Worm (Caenorhabditis elegans) whole organism, L4/young adult: ENCODE data around the gene alkb-8.

Source experiments
- W03F9.2 ChIP-seq: fragments of 150-350 bp; optimal IDR thresholded peaks from 2 replicates; lab custom pipeline; 2014; ENCODE audit warnings: missing biosample characterization, missing genetic modification characterization
- dao-5 ChIP-seq: sonication (generic microtip); optimal IDR thresholded peaks from 2 replicates; lab custom pipeline; 2016; ENCODE audit warnings: missing genotype, missing genetic modification characterization, moderate library complexity, missing compliant biosample characterization
- him-1 ChIP-seq: sonication (generic microtip); optimal IDR thresholded peaks from 2 replicates; lab custom pipeline; 2016; ENCODE audit warnings: missing genotype, missing genetic modification reagents, missing genetic modification characterization, missing compliant biosample characterization

Gene alkb-8

DNA sequence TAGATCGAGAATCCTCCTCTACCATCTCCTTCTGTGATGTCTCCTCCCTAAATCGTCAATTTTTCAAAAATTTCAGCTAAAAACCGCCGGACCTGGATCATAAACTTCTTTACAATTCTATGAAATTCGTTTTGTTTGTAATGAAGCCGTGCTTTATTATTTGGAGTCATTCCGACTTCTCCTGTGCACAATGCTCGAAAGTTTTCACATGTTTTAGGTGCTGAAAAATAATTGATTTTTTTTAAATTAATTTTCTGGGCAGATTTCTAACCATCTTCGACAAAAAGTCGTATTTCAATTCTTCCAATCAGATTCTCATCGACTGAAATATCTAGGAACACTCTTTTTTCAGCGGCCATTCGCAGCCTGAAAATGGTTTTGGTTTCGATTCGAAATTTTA lies 9.9 kb upstream of the alkb-8 start, which contains the start of gene cyn-9:
Gene cyn-9, minus strand, starts transcription at position 366 of the 400 bp plus-strand sequence.
- TF ChIP-seq dao-5 (tag; lab: Kevin White, UChicago) = no peak
- TF ChIP-seq him-1 (tag; lab: Kevin White, UChicago) = no peak
- no peak for TF ChIP-seq W03F9.2 (tag; lab: Kevin White, UChicago)

DNA sequence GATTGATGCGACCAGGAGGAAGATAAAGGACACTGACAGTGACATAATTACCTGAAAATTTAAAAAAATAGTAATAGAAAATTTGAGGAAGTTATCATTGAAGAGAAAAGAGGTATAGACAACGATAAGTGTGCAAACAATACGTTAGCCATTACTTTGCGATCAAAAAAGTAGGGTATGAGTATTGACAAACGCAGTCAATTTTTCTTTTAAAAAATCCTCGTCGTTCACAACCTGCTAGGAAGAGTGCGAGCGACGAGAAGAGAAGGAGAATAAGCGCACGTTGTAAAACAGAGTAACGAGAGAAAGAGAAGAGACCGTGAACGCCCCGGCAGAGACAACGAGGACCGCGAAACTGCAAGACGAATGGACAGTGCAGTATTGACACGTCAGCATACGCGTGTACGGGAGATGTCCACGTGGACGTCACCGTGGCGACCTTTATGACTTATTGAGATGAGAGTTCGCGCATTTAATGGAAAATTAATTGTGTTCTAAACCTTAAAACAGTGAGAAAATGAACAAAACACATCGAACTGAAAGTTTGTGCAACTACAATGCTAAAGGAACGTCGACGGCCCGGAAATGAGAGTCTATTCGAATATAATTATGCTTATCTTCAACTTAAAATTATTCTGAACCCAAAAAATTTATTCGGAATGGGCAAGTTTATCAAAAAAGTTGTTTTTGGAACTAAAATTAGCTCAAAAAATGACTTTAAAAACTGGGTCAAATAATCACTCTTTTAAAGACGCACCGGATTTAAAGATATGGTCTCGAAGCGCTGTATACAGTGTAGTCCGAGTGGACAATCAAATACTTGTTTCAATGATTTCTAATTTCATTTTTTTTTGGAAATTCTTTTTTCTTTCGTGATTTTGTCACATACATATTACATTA lies 7.5 kb upstream of the alkb-8 start, which contains the start of the genes pdi-1 and C14B1.2:
Gene pdi-1, minus strand, starts transcription at position 51 of the 900 bp plus-strand sequence.
Gene C14B1.2, plus strand, starts transcription at position 850 of the 900 bp plus-strand sequence.
- TF ChIP-seq him-1 (tag; lab: Kevin White, UChicago) (no peak), W03F9.2 (tag; lab: Kevin White, UChicago) (no peak), dao-5 (tag; lab: Kevin White, UChicago) (no peak)

- peak; percentile 45 for TF ChIP-seq W03F9.2 (tag; lab: Kevin White, UChicago)
- no peak for TF ChIP-seq dao-5 (tag; lab: Kevin White, UChicago)
Measured at ce11 chrIII:3703397-3703796, 5.7 kb upstream of the alkb-8 start, which contains the start of gene C14B1.3. TSS of gene C14B1.3 (plus strand) at chrIII:3703564.

DNA sequence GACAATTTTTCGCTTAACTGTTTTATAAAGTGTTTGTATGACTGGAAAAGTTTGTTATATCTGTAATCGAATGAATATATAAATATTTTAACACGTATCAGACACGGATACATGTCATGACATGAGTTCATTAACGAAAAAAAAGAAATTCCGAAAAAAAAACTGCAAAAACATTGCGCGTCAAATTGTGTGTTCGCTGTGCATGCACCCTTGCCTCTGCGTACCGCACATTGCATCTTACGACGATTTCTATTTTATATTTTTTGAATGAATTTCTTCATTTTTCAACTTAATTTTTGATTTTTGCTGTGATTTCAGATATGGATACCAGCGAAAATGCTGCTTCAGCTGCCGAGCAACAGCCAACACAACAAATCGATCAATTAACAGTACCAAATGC lies 4.2 kb upstream of the alkb-8 start, which contains the start of gene wdr-5.1:
Gene wdr-5.1, plus strand, starts transcription at position 319 of the 400 bp plus-strand sequence.
- TF ChIP-seq dao-5 (tag; lab: Kevin White, UChicago) (no peak), W03F9.2 (tag; lab: Kevin White, UChicago) (no peak), him-1 (tag; lab: Kevin White, UChicago) (no peak)

DNA sequence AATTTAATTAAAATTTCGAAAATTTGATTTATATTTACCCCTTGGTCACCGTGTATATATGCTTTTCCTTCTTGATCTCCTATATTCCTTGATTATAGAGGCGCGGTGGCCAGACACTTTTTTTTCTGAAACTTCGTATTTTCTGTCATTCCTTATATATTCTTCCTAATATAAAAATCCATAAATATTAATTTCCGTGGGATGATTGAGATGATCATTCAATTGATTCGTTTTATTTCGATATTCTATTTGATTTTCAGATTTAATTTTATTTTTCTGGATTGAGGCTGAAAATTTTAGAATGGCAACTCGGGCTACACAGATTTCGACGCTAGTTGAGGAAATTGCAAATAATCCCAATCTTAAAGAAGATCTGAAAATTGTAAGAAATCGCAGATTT lies 2.5 kb upstream of the alkb-8 start, which contains the start of gene dph-1:
Gene dph-1, plus strand, starts transcription at position 301 of the 400 bp plus-strand sequence.
- no peak for TF ChIP-seq him-1 (tag; lab: Kevin White, UChicago)
- no peak for TF ChIP-seq W03F9.2 (tag; lab: Kevin White, UChicago)
- no peak for TF ChIP-seq dao-5 (tag; lab: Kevin White, UChicago)

ce11 chrIII:3713163-3713562 lies 4.0 kb downstream of the alkb-8 start, which contains the start of gene nrde-1:
TSS of gene nrde-1 (plus strand) at chrIII:3713463.
- no peak for TF ChIP-seq dao-5 (tag; lab: Kevin White, UChicago)
- TF ChIP-seq him-1 (tag; lab: Kevin White, UChicago) = no peak
- no peak for TF ChIP-seq W03F9.2 (tag; lab: Kevin White, UChicago)

ce11 chrIII:3716073-3716659 lies 7.0 kb downstream of the alkb-8 start:
- no peak for TF ChIP-seq W03F9.2 (tag; lab: Kevin White, UChicago)
- TF ChIP-seq him-1 (tag; lab: Kevin White, UChicago) = no peak
- no peak for TF ChIP-seq dao-5 (tag; lab: Kevin White, UChicago)

- no peak for TF ChIP-seq W03F9.2 (tag; lab: Kevin White, UChicago)
- TF ChIP-seq dao-5 (tag; lab: Kevin White, UChicago) = no peak
- no peak for TF ChIP-seq him-1 (tag; lab: Kevin White, UChicago)
Measured at ce11 chrIII:3719564-3719963, 10.4 kb downstream of the alkb-8 start, which contains the start of gene C14B1.8. TSS of gene C14B1.8 (minus strand) at chrIII:3719680.

ce11 chrIII:3723726-3724125 lies 14.6 kb downstream of the alkb-8 start:
- TF ChIP-seq dao-5 (tag; lab: Kevin White, UChicago) = no peak
- no peak for TF ChIP-seq W03F9.2 (tag; lab: Kevin White, UChicago)
- no peak for TF ChIP-seq him-1 (tag; lab: Kevin White, UChicago)

- no peak for TF ChIP-seq W03F9.2 (tag; lab: Kevin White, UChicago)
Measured at ce11 chrIII:3724880-3725279, 15.8 kb downstream of the alkb-8 start, which contains the start of gene C14B1.12. TSS of gene C14B1.12 (minus strand) at chrIII:3724980.

- TF ChIP-seq him-1 (tag; lab: Kevin White, UChicago) = no peak
- no peak for TF ChIP-seq W03F9.2 (tag; lab: Kevin White, UChicago)
- TF ChIP-seq dao-5 (tag; lab: Kevin White, UChicago) = no peak
Measured at ce11 chrIII:3726443-3726842, 17.3 kb downstream of the alkb-8 start, which contains the start of gene gldi-5. TSS of gene gldi-5 (minus strand) at chrIII:3726500.

DNA sequence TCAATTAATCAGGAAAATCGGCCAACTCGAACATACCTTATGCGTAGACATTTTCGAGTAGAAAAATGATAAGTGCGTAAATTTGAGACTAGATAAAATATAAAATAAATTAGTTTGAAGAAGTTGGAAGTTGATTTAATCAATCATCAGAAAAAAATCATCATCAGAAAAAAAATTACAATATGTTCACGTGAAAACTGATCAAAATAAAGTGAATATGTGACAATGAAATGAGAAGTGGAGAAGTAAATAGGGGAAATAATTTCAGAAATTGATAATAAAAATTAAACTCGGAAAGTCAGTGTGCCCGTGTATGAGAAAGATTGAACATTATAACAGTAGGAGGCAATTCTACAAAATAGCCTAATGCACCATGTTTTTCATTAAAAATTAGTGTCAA lies 20.4 kb downstream of the alkb-8 start, which contains the start of gene F34D10.9:
Gene F34D10.9, minus strand, starts transcription at position 101 of the 400 bp plus-strand sequence.
- TF ChIP-seq W03F9.2 (tag; lab: Kevin White, UChicago) = no peak
- no peak for TF ChIP-seq dao-5 (tag; lab: Kevin White, UChicago)
- no peak for TF ChIP-seq him-1 (tag; lab: Kevin White, UChicago)

DNA sequence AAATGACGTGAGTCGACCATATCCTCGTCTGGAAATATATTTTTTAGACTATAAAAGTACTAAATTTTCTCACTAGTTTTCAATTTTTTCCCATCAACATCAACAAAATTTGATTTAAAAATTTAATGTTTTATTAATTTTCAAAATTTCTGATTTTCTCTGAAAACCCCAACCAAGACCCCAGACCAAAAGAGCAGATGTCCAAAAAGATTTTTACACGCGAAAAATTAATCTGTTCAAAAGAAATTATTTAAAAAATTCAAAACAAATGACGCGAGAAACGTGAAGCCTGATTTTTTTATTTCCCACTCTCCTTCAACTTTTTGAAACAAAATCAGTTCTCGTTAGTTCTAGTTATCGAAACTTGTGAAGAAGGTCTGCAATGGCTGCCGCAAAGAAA lies 21.3 kb downstream of the alkb-8 start, which contains the start of gene F34D10.8:
Gene F34D10.8, plus strand, starts transcription at position 301 of the 400 bp plus-strand sequence.
- TF ChIP-seq W03F9.2 (tag; lab: Kevin White, UChicago) (no peak), dao-5 (tag; lab: Kevin White, UChicago) (no peak), him-1 (tag; lab: Kevin White, UChicago) (no peak)
